Worm (Caenorhabditis elegans) whole organism, young adult: ENCODE data around the gene F53A2.11.

Experiments used
- F49E8.2 ChIP-seq: sonication (generic microtip); optimal IDR thresholded peaks from 3 replicates; lab custom pipeline; 2017; ENCODE audit warnings: missing genetic modification characterization, mild to moderate bottlenecking, missing compliant biosample characterization, antibody characterized with exemption, moderate library complexity; ENCODE audit not compliant: insufficient read depth
- ama-1 ChIP-seq, 3 experiments: fragments of 150-350 bp in 1 of 3; sonication (generic microtip) in 2 of 3; optimal IDR thresholded peaks; 2 replicates each; lab custom pipeline; 2014 to 2018; ENCODE audit warnings: missing biosample characterization in 2 of 3, missing genetic modification characterization in 2 of 3, missing genetic modification reagents in 2 of 3
- let-526 ChIP-seq: fragments of 200-800 bp; sonication (Bioruptor generic); IDR thresholded peaks from 2 replicates; pipeline ENCODE4 v1.3.6; 2022; ENCODE audit warnings: missing genetic modification reagents, missing genetic modification characterization, missing compliant biosample characterization
- nfya-1 ChIP-seq: sonication (generic microtip); optimal IDR thresholded peaks from 2 replicates; lab custom pipeline; 2017; ENCODE audit warnings: antibody characterized with exemption, missing compliant biosample characterization, missing genetic modification characterization, borderline replicate concordance; ENCODE audit not compliant: insufficient read depth
- nhr-90 ChIP-seq: sonication (generic microtip); optimal IDR thresholded peaks from 2 replicates; lab custom pipeline; 2016; ENCODE audit warnings: missing genotype, mild to moderate bottlenecking, missing genetic modification characterization, missing compliant biosample characterization
- pbrm-1 ChIP-seq: fragments of 200-800 bp; sonication (Bioruptor generic); IDR thresholded peaks from 2 replicates; pipeline ENCODE4 v1.3.6; 2022; ENCODE audit warnings: missing genetic modification reagents, missing genetic modification characterization, missing compliant biosample characterization
- sea-2 ChIP-seq: fragments of 200-800 bp; sonication (Bioruptor generic); IDR thresholded peaks from 2 replicates; pipeline ENCODE4 v1.3.6; 2022; ENCODE audit warnings: missing genetic modification characterization, missing compliant biosample characterization
- zim-3 ChIP-seq: sonication (generic microtip); optimal IDR thresholded peaks from 2 replicates; lab custom pipeline; 2017; ENCODE audit warnings: mild to moderate bottlenecking, missing genetic modification characterization, moderate library complexity, missing compliant biosample characterization
- ztf-28 ChIP-seq: fragments of 200-800 bp; sonication (Bioruptor generic); IDR thresholded peaks from 2 replicates; pipeline ENCODE4 v1.3.6; 2022; ENCODE audit warnings: missing genetic modification reagents, missing genetic modification characterization, missing compliant biosample characterization
- ztf-6 ChIP-seq: fragments of 200-800 bp; sonication (Bioruptor generic); IDR thresholded peaks from 2 replicates; pipeline ENCODE4 v1.3.6; 2022; ENCODE audit warnings: missing genetic modification reagents, missing genetic modification characterization, missing compliant biosample characterization

ce11 chrIII:13328911-13329310, 6.4 kb upstream of the F53A2.11 start:
- TF ChIP-seq zim-3 (tag; lab: Kevin White, UChicago) (no peak), sea-2 (GFP tag; lab: Robert Waterston, UW) (no peak), nhr-90 (tag; lab: Kevin White, UChicago) (no peak), nfya-1 (tag; lab: Kevin White, UChicago) (no peak), let-526 (GFP tag; lab: Robert Waterston, UW) (no peak), ztf-6 (no peak), pbrm-1 (GFP tag; lab: Robert Waterston, UW) (no peak), ztf-28 (GFP tag; lab: Robert Waterston, UW) (no peak), ama-1 (optimal IDR thresholded peaks at IDR 0.05; lab: Kevin White, UChicago) (no peak), ama-1 (GFP tag; optimal IDR thresholded peaks at IDR 0.05; lab: Kevin White, UChicago) (no peak), F49E8.2 (tag; lab: Kevin White, UChicago) (no peak)
